Worm (Caenorhabditis elegans) whole organism, midembryonic: ENCODE results near the gene phdh-1.

ENCODE experiments used
- T22C8.4 ChIP-seq: fragments of 200-800 bp; sonication (Bioruptor generic); IDR thresholded peaks from 2 replicates; pipeline ENCODE4 v1.3.6; 2022; ENCODE audit warnings: missing genetic modification characterization, missing compliant biosample characterization
- cog-1 ChIP-seq: sonication (generic microtip); optimal IDR thresholded peaks from 2 replicates; lab custom pipeline; 2016; ENCODE audit warnings: missing genetic modification characterization, missing compliant biosample characterization
- flt-1 ChIP-seq: fragments of 200-800 bp; sonication (Bioruptor generic); IDR thresholded peaks from 2 replicates; pipeline ENCODE4 v1.3.6; 2022; ENCODE audit warnings: missing genetic modification characterization, missing compliant biosample characterization
- klf-2 ChIP-seq: fragments of 200-800 bp; sonication (Bioruptor generic); conservative IDR thresholded peaks from 2 replicates; pipeline ENCODE4 v1.3.6; 2022; ENCODE audit warnings: missing genetic modification reagents, missing genetic modification characterization, missing compliant biosample characterization
- med-1 ChIP-seq: sonication (generic microtip); optimal IDR thresholded peaks from 2 replicates; lab custom pipeline; 2017; ENCODE audit warnings: missing genetic modification characterization, mild to moderate bottlenecking, missing compliant biosample characterization, antibody characterized with exemption, missing genetic modification reagents; ENCODE audit not compliant: insufficient read depth
- ref-1 ChIP-seq: fragments of 200-800 bp; sonication (Bioruptor generic); conservative IDR thresholded peaks from 2 replicates; pipeline ENCODE4 v1.3.6; 2022; ENCODE audit warnings: missing genetic modification reagents, missing genetic modification characterization, missing compliant biosample characterization
- tab-1 ChIP-seq: fragments of 200-800 bp; sonication (Bioruptor generic); IDR thresholded peaks from 2 replicates; pipeline ENCODE4 v1.3.6; 2022; ENCODE audit warnings: missing genetic modification characterization, missing compliant biosample characterization
- ztf-23 ChIP-seq: fragments of 200-800 bp; sonication (Bioruptor generic); IDR thresholded peaks from 2 replicates; pipeline ENCODE4 v1.3.6; 2022; ENCODE audit warnings: missing genetic modification reagents, missing genetic modification characterization, missing compliant biosample characterization
- ztf-29 ChIP-seq: fragments of 200-800 bp; sonication (Bioruptor generic); IDR thresholded peaks from 2 replicates; pipeline ENCODE4 v1.3.6; 2022; ENCODE audit warnings: missing genetic modification reagents, missing genetic modification characterization, missing compliant biosample characterization

Gene phdh-1

ce11 chrII:13614516-13614915, 23.8 kb downstream of the phdh-1 start:
- no peak for TF ChIP-seq ztf-23
- TF ChIP-seq T22C8.4 (GFP tag; lab: Robert Waterston, UW) = no peak
- TF ChIP-seq ztf-29 (GFP tag; lab: Robert Waterston, UW) = no peak
- no peak for TF ChIP-seq flt-1
- no peak for TF ChIP-seq ref-1 (GFP tag; lab: Robert Waterston, UW)
- TF ChIP-seq med-1 (GFP tag; lab: Kevin White, UChicago) = no peak
- no peak for TF ChIP-seq tab-1 (GFP tag; lab: Robert Waterston, UW)
- no peak for TF ChIP-seq klf-2 (GFP tag; lab: Robert Waterston, UW)
- TF ChIP-seq cog-1 (tag; lab: Kevin White, UChicago) = no peak

- TF ChIP-seq flt-1 (no peak), cog-1 (tag; lab: Kevin White, UChicago) (no peak), ztf-23 (no peak), klf-2 (GFP tag; lab: Robert Waterston, UW) (no peak)
Measured at ce11 chrII:13613096-13613495, 25.2 kb downstream of the phdh-1 start, which contains the start of gene gst-15. TSS of gene gst-15 (minus strand) at chrII:13613196.

ce11 chrII:13611186-13611585, 27.1 kb downstream of the phdh-1 start, which contains the start of gene gst-24:
TSS of gene gst-24 (minus strand) at chrII:13611366.
- TF ChIP-seq ztf-29 (GFP tag; lab: Robert Waterston, UW) = no peak
- TF ChIP-seq cog-1 (tag; lab: Kevin White, UChicago) = no peak
- TF ChIP-seq klf-2 (GFP tag; lab: Robert Waterston, UW) = no peak
- no peak for TF ChIP-seq ztf-23
- no peak for TF ChIP-seq flt-1
- TF ChIP-seq ref-1 (GFP tag; lab: Robert Waterston, UW) = no peak
- TF ChIP-seq T22C8.4 (GFP tag; lab: Robert Waterston, UW) = no peak
- TF ChIP-seq tab-1 (GFP tag; lab: Robert Waterston, UW) = no peak
- no peak for TF ChIP-seq med-1 (GFP tag; lab: Kevin White, UChicago)

- TF ChIP-seq tab-1 (GFP tag; lab: Robert Waterston, UW) (no peak), ztf-29 (GFP tag; lab: Robert Waterston, UW) (no peak), cog-1 (tag; lab: Kevin White, UChicago) (no peak), ref-1 (GFP tag; lab: Robert Waterston, UW) (no peak), klf-2 (GFP tag; lab: Robert Waterston, UW) (no peak), ztf-23 (no peak), flt-1 (no peak), med-1 (GFP tag; lab: Kevin White, UChicago) (no peak), T22C8.4 (GFP tag; lab: Robert Waterston, UW) (no peak)
Measured at ce11 chrII:13609655-13610054, 28.6 kb downstream of the phdh-1 start, which contains the start of gene gst-20. TSS of gene gst-20 (minus strand) at chrII:13609824.

- TF ChIP-seq T22C8.4 (GFP tag; lab: Robert Waterston, UW) = no peak
- no peak for TF ChIP-seq tab-1 (GFP tag; lab: Robert Waterston, UW)
- no peak for TF ChIP-seq flt-1
- TF ChIP-seq ztf-23 = no peak
- no peak for TF ChIP-seq med-1 (GFP tag; lab: Kevin White, UChicago)
- TF ChIP-seq klf-2 (GFP tag; lab: Robert Waterston, UW) = no peak
- no peak for TF ChIP-seq cog-1 (tag; lab: Kevin White, UChicago)
- no peak for TF ChIP-seq ref-1 (GFP tag; lab: Robert Waterston, UW)
- no peak for TF ChIP-seq ztf-29 (GFP tag; lab: Robert Waterston, UW)
Measured at ce11 chrII:13600904-13601303, 37.4 kb downstream of the phdh-1 start, which contains the start of gene csp-1. TSS of gene csp-1 (plus strand) at chrII:13601204.

- TF ChIP-seq ref-1 (GFP tag; lab: Robert Waterston, UW) (no peak), med-1 (GFP tag; lab: Kevin White, UChicago) (no peak), cog-1 (tag; lab: Kevin White, UChicago) (no peak)
Measured at ce11 chrII:13596505-13596977, 41.7 kb downstream of the phdh-1 start, which contains the start of the genes fbxc-23 and csc-1. TSS of gene fbxc-23 (minus strand) at chrII:13596555. TSS of gene csc-1 (plus strand) at chrII:13596955.

ce11 chrII:13595279-13595678, 43.0 kb downstream of the phdh-1 start:
- TF ChIP-seq ztf-23 = no peak
- TF ChIP-seq ref-1 (GFP tag; lab: Robert Waterston, UW) = no peak
- TF ChIP-seq med-1 (GFP tag; lab: Kevin White, UChicago) = no peak
- TF ChIP-seq ztf-29 (GFP tag; lab: Robert Waterston, UW) = no peak
- TF ChIP-seq flt-1 = no peak
- no peak for TF ChIP-seq T22C8.4 (GFP tag; lab: Robert Waterston, UW)
- no peak for TF ChIP-seq klf-2 (GFP tag; lab: Robert Waterston, UW)
- TF ChIP-seq cog-1 (tag; lab: Kevin White, UChicago) = no peak
- TF ChIP-seq tab-1 (GFP tag; lab: Robert Waterston, UW) = no peak

- TF ChIP-seq med-1 (GFP tag; lab: Kevin White, UChicago) = no peak
- TF ChIP-seq ref-1 (GFP tag; lab: Robert Waterston, UW) = no peak
- TF ChIP-seq cog-1 (tag; lab: Kevin White, UChicago) = no peak
Measured at ce11 chrII:13593659-13594221, 44.5 kb downstream of the phdh-1 start, which contains the start of gene clec-146. TSS of gene clec-146 (minus strand) at chrII:13593774.

- TF ChIP-seq cog-1 (tag; lab: Kevin White, UChicago) (no peak), ztf-23 (no peak), T22C8.4 (GFP tag; lab: Robert Waterston, UW) (no peak), tab-1 (GFP tag; lab: Robert Waterston, UW) (no peak), klf-2 (GFP tag; lab: Robert Waterston, UW) (no peak), flt-1 (no peak), med-1 (GFP tag; lab: Kevin White, UChicago) (no peak)
Measured at ce11 chrII:13590461-13590860, 47.8 kb downstream of the phdh-1 start, which contains the start of gene clec-145. TSS of gene clec-145 (minus strand) at chrII:13590561.
